Fruit fly (Drosophila melanogaster): ENCODE results near the gene CG11779.

CG11779 gene

DNA sequence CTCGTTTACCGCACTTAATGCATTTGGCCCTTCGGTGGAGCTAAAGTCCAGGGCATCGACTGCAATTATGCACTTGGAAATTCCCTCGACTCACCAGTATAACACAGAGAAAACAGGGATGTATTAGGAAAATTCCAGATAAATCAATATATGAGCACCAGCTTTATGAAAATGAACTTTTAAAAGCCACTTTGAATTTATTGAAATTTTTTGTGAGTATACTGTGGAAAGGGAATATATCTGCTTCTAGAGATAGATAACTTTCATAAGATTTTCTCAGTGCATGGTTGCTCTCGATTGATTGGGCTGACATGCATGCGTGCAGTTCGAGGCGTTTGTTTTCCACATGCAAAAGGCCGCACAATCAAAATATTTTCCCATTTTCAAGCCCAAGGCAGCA lies 53.9 kb downstream of the CG11779 start (continued):
- TF ChIP-seq ATbp (GFP tag; optimal IDR thresholded peaks at IDR 0.05) = peak; percentile 33
- no peak for TF ChIP-seq Hand (GFP tag; optimal IDR thresholded peaks at IDR 0.05)
- no peak for TF ChIP-seq CHES-1-like (GFP tag; optimal IDR thresholded peaks at IDR 0.05)
- peak; percentile 19 for TF ChIP-seq CG2875 (GFP tag; optimal IDR thresholded peaks at IDR 0.05)
- no peak for TF ChIP-seq ash1 (GFP tag; optimal IDR thresholded peaks at IDR 0.05)
- TF ChIP-seq cad (GFP tag; optimal IDR thresholded peaks at IDR 0.05) = no peak
- TF ChIP-seq CTCF (GFP tag; optimal IDR thresholded peaks at IDR 0.05) = no peak
- TF ChIP-seq crc (GFP tag; optimal IDR thresholded peaks at IDR 0.05) = no peak
- no peak for TF ChIP-seq CG6813 (GFP tag; optimal IDR thresholded peaks at IDR 0.05)
- no peak for TF ChIP-seq knrl (GFP tag; IDR thresholded peaks at IDR 0.05; ENCODE audit: partially characterized antibody)
- TF ChIP-seq CG11398 (GFP tag; optimal IDR thresholded peaks at IDR 0.05) = no peak
- TF ChIP-seq Eip74EF (GFP tag; optimal IDR thresholded peaks at IDR 0.05) = no peak
- no peak for TF ChIP-seq ERR (GFP tag; optimal IDR thresholded peaks at IDR 0.05)
- no peak for TF ChIP-seq exex (tag; optimal IDR thresholded peaks at IDR 0.05)
- TF ChIP-seq CG5953 (GFP tag; IDR thresholded peaks at IDR 0.05) = peak; percentile 57
- TF ChIP-seq CG4328 (GFP tag; optimal IDR thresholded peaks at IDR 0.05) = no peak
- peak; percentile 58 for TF ChIP-seq Ssrp (tag; optimal IDR thresholded peaks at IDR 0.05)
- TF ChIP-seq lilli (GFP tag; optimal IDR thresholded peaks at IDR 0.05) = no peak
- TF ChIP-seq insv (GFP tag; optimal IDR thresholded peaks at IDR 0.05) = no peak
- no peak for TF ChIP-seq CG16813 (GFP tag; IDR thresholded peaks at IDR 0.05; ENCODE audit: partially characterized antibody)
- TF ChIP-seq CG5180 (GFP tag; optimal IDR thresholded peaks at IDR 0.05) = no peak
- no peak for TF ChIP-seq CG8765 (GFP tag; IDR thresholded peaks at IDR 0.05)
- TF ChIP-seq YL-1 (GFP tag; optimal IDR thresholded peaks at IDR 0.05) = no peak
- no peak for TF ChIP-seq CG15011 (GFP tag; optimal IDR thresholded peaks at IDR 0.05)
- peak; percentile 57; the same call in 1 of the 3 replicates for TF ChIP-seq ci (GFP tag; IDR thresholded peaks at IDR 0.05)
- no peak for TF ChIP-seq CG12236 (GFP tag; optimal IDR thresholded peaks at IDR 0.05)
- TF ChIP-seq HHEX (GFP tag; optimal IDR thresholded peaks at IDR 0.05) = no peak
- TF ChIP-seq BtbVII (GFP tag; optimal IDR thresholded peaks at IDR 0.05) = no peak
- TF ChIP-seq CG18011 (GFP tag; optimal IDR thresholded peaks at IDR 0.05) = no peak
- no peak for TF ChIP-seq gsb (GFP tag; IDR thresholded peaks at IDR 0.05)
- no peak for TF ChIP-seq CG12104 (GFP tag; optimal IDR thresholded peaks at IDR 0.05)
- no peak for TF ChIP-seq D19B (GFP tag; optimal IDR thresholded peaks at IDR 0.05)
- no peak for TF ChIP-seq tin (GFP tag; optimal IDR thresholded peaks at IDR 0.05)
- no peak for TF ChIP-seq ab (GFP tag; optimal IDR thresholded peaks at IDR 0.05)
- peak; percentile 47; the same call in 1 of the 2 replicates for TF ChIP-seq ap (GFP tag; IDR thresholded peaks at IDR 0.05)
- TF ChIP-seq Blimp-1 (GFP tag; optimal IDR thresholded peaks at IDR 0.05) = peak; percentile 67
- no peak for TF ChIP-seq rib (GFP tag; IDR thresholded peaks at IDR 0.05)
- TF ChIP-seq ind (GFP tag; optimal IDR thresholded peaks at IDR 0.05) = no peak
- no peak for TF ChIP-seq ranshi (GFP tag; IDR thresholded peaks at IDR 0.05)
- no peak for TF ChIP-seq Optix (GFP tag; IDR thresholded peaks at IDR 0.05)
- no peak for TF ChIP-seq disco-r (GFP tag; optimal IDR thresholded peaks at IDR 0.05)
- no peak for TF ChIP-seq BEAF-32 (GFP tag; optimal IDR thresholded peaks at IDR 0.05)
- TF ChIP-seq Xbp1 (GFP tag; optimal IDR thresholded peaks at IDR 0.05) = peak; percentile 20
- no peak for TF ChIP-seq dan (GFP tag; IDR thresholded peaks at IDR 0.05)
- no peak for TF ChIP-seq trem (tag; optimal IDR thresholded peaks at IDR 0.05)
- TF ChIP-seq CG15269 (tag; optimal IDR thresholded peaks at IDR 0.05) = no peak
- no peak for TF ChIP-seq CG8290 (GFP tag; optimal IDR thresholded peaks at IDR 0.05)
- no peak for TF ChIP-seq CG8290 (tag; optimal IDR thresholded peaks at IDR 0.05)
- TF ChIP-seq CG1603 (tag; optimal IDR thresholded peaks at IDR 0.05) = peak; percentile 53
- TF ChIP-seq wor (GFP tag; IDR thresholded peaks at IDR 0.05) = no peak
- TF ChIP-seq Side (GFP tag; optimal IDR thresholded peaks at IDR 0.05) = no peak
- no peak for TF ChIP-seq ftz-f1 (GFP tag; optimal IDR thresholded peaks at IDR 0.05)

Data from whole organism, embryonic.